Fruit fly (Drosophila melanogaster) whole organism, embryonic: ENCODE measurements around the gene REG.
A peak's percentile ranks its signal among the peaks of the same experiment; 100 is the strongest.

ENCODE experiments used
- Atf3 ChIP-seq: fragments of 200-800 bp; sonication (Bioruptor generic); optimal IDR thresholded peaks from 3 replicates; lab custom pipeline; 2016; ENCODE audit warnings: missing biosample characterization, missing genetic modification characterization
- Atf6 ChIP-seq: fragments of 200-800 bp; sonication (Bioruptor generic); IDR thresholded peaks from 2 replicates; pipeline ENCODE4 v1.3.6; 2022; ENCODE audit warnings: missing biosample characterization, missing genetic modification characterization
- Blimp-1 ChIP-seq: fragments of 200-800 bp; sonication (Bioruptor generic); optimal IDR thresholded peaks from 3 replicates; lab custom pipeline; 2018; ENCODE audit warnings: missing biosample characterization, missing genetic modification characterization, mild to moderate bottlenecking, moderate library complexity, missing genetic modification reagents
- CG10147 ChIP-seq: fragments of 200-800 bp; sonication (Bioruptor generic); optimal IDR thresholded peaks from 2 replicates; lab custom pipeline; 2019; ENCODE audit warnings: missing biosample characterization, mild to moderate bottlenecking, missing genetic modification characterization, moderate library complexity
- CG11085 ChIP-seq: fragments of 200-800 bp; sonication (Bioruptor generic); IDR thresholded peaks from 2 replicates; pipeline ENCODE4 v1.3.6; 2022; ENCODE audit warnings: missing biosample characterization, missing genetic modification characterization
- CG11504 ChIP-seq: fragments of 200-800 bp; sonication (Bioruptor generic); optimal IDR thresholded peaks from 3 replicates; lab custom pipeline; 2019; ENCODE audit warnings: missing biosample characterization, mild to moderate bottlenecking, missing genetic modification characterization, moderate library complexity
- CG13296 ChIP-seq: fragments of 200-800 bp; sonication (Bioruptor generic); optimal IDR thresholded peaks from 3 replicates; lab custom pipeline; 2018; ENCODE audit warnings: missing biosample characterization, mild to moderate bottlenecking, missing genetic modification characterization
- CG14441 ChIP-seq: fragments of 200-800 bp; sonication (Bioruptor generic); IDR thresholded peaks from 2 replicates; pipeline ENCODE4 v1.3.6; 2022; ENCODE audit warnings: missing biosample characterization, missing genetic modification characterization
- CG14710 ChIP-seq: fragments of 200-800 bp; sonication (Bioruptor generic); optimal IDR thresholded peaks from 3 replicates; lab custom pipeline; 2019; ENCODE audit warnings: missing biosample characterization, mild to moderate bottlenecking, missing genetic modification characterization, moderate library complexity
- CG16863 ChIP-seq: fragments of 200-800 bp; sonication (Bioruptor generic); optimal IDR thresholded peaks from 3 replicates; lab custom pipeline; 2016; ENCODE audit warnings: missing biosample characterization, missing genetic modification characterization
- CG2889 ChIP-seq: fragments of 200-800 bp; sonication (Bioruptor generic); IDR thresholded peaks from 3 replicates; pipeline ENCODE4 v1.3.6; 2022; ENCODE audit warnings: missing biosample characterization, missing genetic modification characterization
- CG3995 ChIP-seq: fragments of 200-800 bp; sonication (Bioruptor generic); optimal IDR thresholded peaks from 3 replicates; lab custom pipeline; 2016; ENCODE audit warnings: missing biosample characterization, missing genetic modification characterization
- CG43689 ChIP-seq: fragments of 200-800 bp; sonication (Bioruptor generic); IDR thresholded peaks from 2 replicates; pipeline ENCODE4 v1.3.6; 2022; ENCODE audit warnings: missing biosample characterization, missing genetic modification characterization
- CG4707 ChIP-seq: fragments of 200-800 bp; sonication (Bioruptor generic); optimal IDR thresholded peaks from 2 replicates; lab custom pipeline; 2018; ENCODE audit warnings: missing biosample characterization, mild to moderate bottlenecking, missing genetic modification characterization, moderate library complexity
- CG6254 ChIP-seq: fragments of 200-800 bp; sonication (Bioruptor generic); optimal IDR thresholded peaks from 3 replicates; lab custom pipeline; 2017; ENCODE audit warnings: mild to moderate bottlenecking, missing biosample characterization, missing genetic modification reagents, missing genetic modification characterization
- CG7786 ChIP-seq: fragments of 200-800 bp; sonication (Bioruptor generic); optimal IDR thresholded peaks from 2 replicates; lab custom pipeline; 2016; ENCODE audit warnings: missing biosample characterization, missing genetic modification characterization
- CG7839 ChIP-seq: fragments of 200-800 bp; sonication (Bioruptor generic); optimal IDR thresholded peaks from 3 replicates; lab custom pipeline; 2018; ENCODE audit warnings: missing biosample characterization, mild to moderate bottlenecking, missing genetic modification characterization, moderate library complexity
- CG7987 ChIP-seq: fragments of 200-800 bp; sonication (Bioruptor generic); optimal IDR thresholded peaks from 2 replicates; lab custom pipeline; 2018; ENCODE audit warnings: missing biosample characterization, mild to moderate bottlenecking, missing genetic modification characterization, moderate library complexity
- D19A ChIP-seq: fragments of 200-800 bp; optimal IDR thresholded peaks from 3 replicates; lab custom pipeline; 2019; ENCODE audit warnings: missing biosample characterization, mild to moderate bottlenecking, missing genetic modification characterization, moderate library complexity
- Dp ChIP-seq: fragments of 200-800 bp; sonication (Bioruptor generic); optimal IDR thresholded peaks from 2 replicates; lab custom pipeline; 2018; ENCODE audit warnings: missing biosample characterization, mild to moderate bottlenecking, missing genetic modification characterization, moderate library complexity
- E2f2 ChIP-seq: fragments of 200-800 bp; sonication (Bioruptor generic); IDR thresholded peaks from 2 replicates; pipeline ENCODE4 v1.3.6; 2022; ENCODE audit warnings: missing biosample characterization, missing genetic modification characterization
- Elba2 ChIP-seq: fragments of 200-800 bp; sonication (Bioruptor generic); optimal IDR thresholded peaks from 3 replicates; lab custom pipeline; 2016; ENCODE audit warnings: missing biosample characterization, missing genetic modification characterization
- GATAe ChIP-seq: fragments of 200-800 bp; sonication (Bioruptor generic); conservative IDR thresholded peaks from 2 replicates; pipeline ENCODE4 v1.3.6; 2022; ENCODE audit warnings: missing biosample characterization, missing genetic modification characterization
- H2.0 ChIP-seq: fragments of 200-800 bp; sonication (Bioruptor generic); IDR thresholded peaks from 2 replicates; pipeline ENCODE4 v1.3.6; 2022; ENCODE audit warnings: missing biosample characterization, missing genetic modification characterization
- Hand ChIP-seq: fragments of 200-800 bp; sonication (Bioruptor generic); optimal IDR thresholded peaks from 2 replicates; lab custom pipeline; 2017; ENCODE audit warnings: mild to moderate bottlenecking, missing biosample characterization, missing genetic modification reagents, missing genetic modification characterization
- Hr51 ChIP-seq, 2 experiments: fragments of 200-800 bp; sonication (Bioruptor generic); optimal IDR thresholded peaks; 2 replicates in 1 of 2; 3 replicates in 1 of 2; lab custom pipeline; 2016 to 2018; ENCODE audit warnings: missing biosample characterization in 2 of 2, missing genetic modification characterization in 2 of 2, mild to moderate bottlenecking in 1 of 2, moderate library complexity in 1 of 2
- Jarid2 ChIP-seq: fragments of 200-800 bp; sonication (Bioruptor generic); optimal IDR thresholded peaks from 3 replicates; lab custom pipeline; 2017; ENCODE audit warnings: mild to moderate bottlenecking, missing biosample characterization, missing genetic modification reagents, missing genetic modification characterization
- NC2α ChIP-seq: fragments of 200-800 bp; sonication (Bioruptor generic); optimal IDR thresholded peaks from 2 replicates; lab custom pipeline; 2016; ENCODE audit warnings: missing biosample characterization, missing genetic modification characterization
- NK7.1 ChIP-seq: fragments of 200-800 bp; sonication (Bioruptor generic); optimal IDR thresholded peaks from 3 replicates; lab custom pipeline; 2016; ENCODE audit warnings: missing biosample characterization, missing genetic modification characterization
- Nf-YB ChIP-seq: fragments of 200-800 bp; sonication (Bioruptor generic); optimal IDR thresholded peaks from 3 replicates; lab custom pipeline; 2019; ENCODE audit warnings: missing biosample characterization, mild to moderate bottlenecking, missing genetic modification characterization, moderate library complexity
- NfI ChIP-seq: fragments of 200-800 bp; sonication (Bioruptor generic); optimal IDR thresholded peaks from 3 replicates; lab custom pipeline; 2018; ENCODE audit warnings: missing biosample characterization, mild to moderate bottlenecking, missing genetic modification characterization, moderate library complexity
- Pdp1 ChIP-seq, 2 experiments: fragments of 200-800 bp; sonication (Bioruptor generic); optimal IDR thresholded peaks; 3 replicates each; lab custom pipeline; 2016; ENCODE audit warnings: missing biosample characterization in 2 of 2, missing genetic modification characterization in 2 of 2, mild to moderate bottlenecking in 1 of 2, moderate library complexity in 1 of 2
- Poxn ChIP-seq: fragments of 200-800 bp; sonication (Bioruptor generic); IDR thresholded peaks from 2 replicates; pipeline ENCODE4 v1.3.6; 2022; ENCODE audit warnings: missing biosample characterization, missing genetic modification characterization
- Sox100B ChIP-seq: fragments of 200-800 bp; sonication (Bioruptor generic); optimal IDR thresholded peaks from 3 replicates; lab custom pipeline; 2018; ENCODE audit warnings: missing biosample characterization, mild to moderate bottlenecking, missing genetic modification characterization
- ab ChIP-seq: fragments of 200-800 bp; sonication (Bioruptor generic); optimal IDR thresholded peaks from 2 replicates; lab custom pipeline; 2016; ENCODE audit warnings: missing biosample characterization, missing genetic modification characterization
- abd-A ChIP-seq: fragments of 200-800 bp; sonication (Bioruptor generic); optimal IDR thresholded peaks from 3 replicates; lab custom pipeline; 2019; ENCODE audit warnings: missing biosample characterization, mild to moderate bottlenecking, missing genetic modification characterization, moderate library complexity
- bigmax ChIP-seq: fragments of 200-800 bp; sonication (Bioruptor generic); optimal IDR thresholded peaks from 2 replicates; lab custom pipeline; 2018; ENCODE audit warnings: missing biosample characterization, mild to moderate bottlenecking, missing genetic modification characterization
- btn ChIP-seq: fragments of 200-800 bp; sonication (Bioruptor generic); optimal IDR thresholded peaks from 2 replicates; lab custom pipeline; 2016; ENCODE audit warnings: missing biosample characterization, missing genetic modification characterization
- cato ChIP-seq: fragments of 200-800 bp; sonication (Bioruptor generic); optimal IDR thresholded peaks from 2 replicates; lab custom pipeline; 2016; ENCODE audit warnings: missing biosample characterization, missing genetic modification characterization, borderline replicate concordance
- chinmo ChIP-seq: fragments of 200-800 bp; sonication (Bioruptor generic); IDR thresholded peaks from 4 replicates; pipeline ENCODE4 v1.3.6; 2022; ENCODE audit warnings: missing biosample characterization, missing genetic modification characterization; ENCODE audit not compliant: partially characterized antibody
- crp ChIP-seq, 2 experiments: fragments of 200-800 bp; sonication (Bioruptor generic); optimal IDR thresholded peaks; 2 replicates in 1 of 2; 3 replicates in 1 of 2; lab custom pipeline; 2017; ENCODE audit warnings: missing biosample characterization in 2 of 2, missing genetic modification characterization in 2 of 2, mild to moderate bottlenecking in 1 of 2, moderate library complexity in 1 of 2
- cwo ChIP-seq: fragments of 200-800 bp; sonication (Bioruptor generic); optimal IDR thresholded peaks from 3 replicates; lab custom pipeline; 2017; ENCODE audit warnings: missing biosample characterization, missing genetic modification characterization, mild to moderate bottlenecking, moderate library complexity, missing genetic modification reagents
- dpn ChIP-seq, 2 experiments: fragments of 200-800 bp; sonication (Bioruptor generic); optimal IDR thresholded peaks; 3 replicates each; lab custom pipeline; 2016; ENCODE audit warnings: missing biosample characterization in 2 of 2, missing genetic modification characterization in 2 of 2
- dysf ChIP-seq: fragments of 200-800 bp; sonication (Bioruptor generic); IDR thresholded peaks from 3 replicates; pipeline ENCODE4 v1.3.6; 2022; ENCODE audit warnings: missing biosample characterization, missing genetic modification characterization
- klu ChIP-seq: fragments of 200-800 bp; sonication (Bioruptor generic); IDR thresholded peaks from 2 replicates; pipeline ENCODE4 v1.3.6; 2022; ENCODE audit warnings: missing biosample characterization, missing genetic modification characterization
- maf-S ChIP-seq: fragments of 200-800 bp; sonication (Bioruptor generic); optimal IDR thresholded peaks from 2 replicates; lab custom pipeline; 2016; ENCODE audit warnings: missing biosample characterization, missing genetic modification characterization
- pita ChIP-seq: fragments of 200-800 bp; sonication (Bioruptor generic); optimal IDR thresholded peaks from 2 replicates; lab custom pipeline; 2017; ENCODE audit warnings: missing biosample characterization, mild to moderate bottlenecking, missing genetic modification characterization
- psq ChIP-seq: fragments of 200-800 bp; sonication (Bioruptor generic); optimal IDR thresholded peaks from 2 replicates; lab custom pipeline; 2017; ENCODE audit warnings: missing biosample characterization, missing genetic modification characterization
- unpg ChIP-seq: fragments of 200-800 bp; sonication (Bioruptor generic); optimal IDR thresholded peaks from 3 replicates; lab custom pipeline; 2018; ENCODE audit warnings: missing biosample characterization, mild to moderate bottlenecking, missing genetic modification characterization, moderate library complexity
- usp ChIP-seq: fragments of >200 bp; optimal IDR thresholded peaks from 2 replicates; lab custom pipeline; 2017; ENCODE audit warnings: missing biosample characterization, missing genetic modification characterization

The REG gene

dm6 chrX:13258757-13259067, 46.6 kb downstream of the REG start, which contains the start of gene comt (continued):
- TF ChIP-seq Sox100B (GFP tag; lab: Kevin White, UChicago), result peak; percentile 79
- no peak for TF ChIP-seq Pdp1 (GFP tag; optimal IDR thresholded peaks at IDR 0.05; lab: Kevin White, UChicago)
- TF ChIP-seq usp (GFP tag; lab: Kevin White, UChicago), result no peak
- TF ChIP-seq CG4707 (GFP tag; lab: Kevin White, UChicago), result no peak
- no peak for TF ChIP-seq Hr51 (GFP tag; optimal IDR thresholded peaks at IDR 0.05; lab: Kevin White, UChicago)
- peak; percentile 63 for TF ChIP-seq CG6254 (GFP tag; lab: Kevin White, UChicago)
- TF ChIP-seq CG14710 (tag; lab: Kevin White, UChicago), result peak; percentile 76
- no peak for TF ChIP-seq NC2α (GFP tag; lab: Kevin White, UChicago)
- no peak for TF ChIP-seq psq
- TF ChIP-seq Poxn (GFP tag; lab: Robert Waterston, UW), result no peak
- peak in 1 of 2 experiments; percentile 57 for TF ChIP-seq dpn (GFP tag; optimal IDR thresholded peaks at IDR 0.05; lab: Kevin White, UChicago)
- TF ChIP-seq CG14441 (GFP tag; lab: Robert Waterston, UW), result peak; percentile 48; the same call in 1 of the 2 replicates
- no peak for TF ChIP-seq Atf3 (GFP tag; lab: Kevin White, UChicago)
- peak; percentile 43; the same call in 1 of the 2 replicates for TF ChIP-seq H2.0 (GFP tag; lab: Robert Waterston, UW)
- TF ChIP-seq GATAe, result no peak
- peak; percentile 14; the same call in 1 of the 2 replicates for TF ChIP-seq Atf6 (GFP tag; lab: Robert Waterston, UW)
- 0 out of 2 replicates have a peak, but pooled peaks have one; percentile 39 for TF ChIP-seq E2f2
- no peak for TF ChIP-seq NK7.1
- TF ChIP-seq NfI (GFP tag; lab: Kevin White, UChicago), result no peak
- no peak for TF ChIP-seq chinmo (GFP tag; lab: Robert Waterston, UW)
- TF ChIP-seq dysf (GFP tag; lab: Robert Waterston, UW), result peak; percentile 49; the same call in 1 of the 3 replicates
- TF ChIP-seq CG43689 (GFP tag; lab: Robert Waterston, UW), result no peak
- TF ChIP-seq klu (GFP tag; lab: Robert Waterston, UW), result no peak
- TF ChIP-seq crp (GFP tag; optimal IDR thresholded peaks at IDR 0.05; lab: Kevin White, UChicago), result peak in 1 of 2 experiments; percentile 2
- TF ChIP-seq Blimp-1, result peak; percentile 69
- TF ChIP-seq CG3995 (GFP tag; lab: Kevin White, UChicago), result no peak
- TF ChIP-seq CG16863 (GFP tag; lab: Kevin White, UChicago), result no peak
- no peak for TF ChIP-seq CG2889 (GFP tag; lab: Robert Waterston, UW)
- TF ChIP-seq bigmax (GFP tag; lab: Kevin White, UChicago), result no peak
- no peak for TF ChIP-seq ab (GFP tag; lab: Kevin White, UChicago)
- no peak for TF ChIP-seq Elba2
- no peak for TF ChIP-seq CG7987
- TF ChIP-seq abd-A (tag; lab: Kevin White, UChicago), result no peak
- TF ChIP-seq Dp (GFP tag; lab: Kevin White, UChicago), result peak; percentile 32
- no peak for TF ChIP-seq maf-S
- TF ChIP-seq CG7839 (tag; lab: Kevin White, UChicago), result no peak
- TF ChIP-seq CG7786 (GFP tag; lab: Kevin White, UChicago), result no peak
- no peak for TF ChIP-seq CG11504 (tag; lab: Kevin White, UChicago)
- TF ChIP-seq CG11085, result no peak
- peak; percentile 75 for TF ChIP-seq CG13296
- no peak for TF ChIP-seq Nf-YB (GFP tag; lab: Kevin White, UChicago)
- TF ChIP-seq cato (GFP tag; lab: Kevin White, UChicago), result peak; percentile 14
- peak; percentile 57 for TF ChIP-seq D19A (tag; lab: Kevin White, UChicago)
- no peak for TF ChIP-seq Jarid2 (GFP tag; lab: Kevin White, UChicago)
- no peak for TF ChIP-seq Hand (GFP tag; lab: Kevin White, UChicago)
- peak; percentile 70 for TF ChIP-seq unpg (GFP tag; lab: Kevin White, UChicago)
- no peak for TF ChIP-seq btn (GFP tag; lab: Kevin White, UChicago)
- TF ChIP-seq pita (GFP tag; lab: Kevin White, UChicago), result no peak
- peak; percentile 27 for TF ChIP-seq cwo
- peak; percentile 75 for TF ChIP-seq CG10147
